Worm (Caenorhabditis elegans) whole organism, L2 larva: Measurements from ENCODE around the gene ceh-10.

Experiments used
- C34F6.9 ChIP-seq: fragments of 150-350 bp; optimal IDR thresholded peaks from 2 replicates; lab custom pipeline; 2014; ENCODE audit warnings: missing biosample characterization, missing genetic modification characterization
- F13H6.1 ChIP-seq: sonication (generic microtip); optimal IDR thresholded peaks from 2 replicates; lab custom pipeline; 2016; ENCODE audit warnings: missing genetic modification characterization, missing compliant biosample characterization
- Y55F3AM.14 ChIP-seq: fragments of 200-800 bp; sonication (Bioruptor generic); optimal IDR thresholded peaks from 2 replicates; lab custom pipeline; 2018; ENCODE audit warnings: mild to moderate bottlenecking, missing genetic modification characterization, missing compliant biosample characterization
- ZK546.5 ChIP-seq: sonication (generic microtip); optimal IDR thresholded peaks from 2 replicates; lab custom pipeline; 2017; ENCODE audit warnings: missing biosample characterization, missing genetic modification characterization
- alr-1 ChIP-seq: fragments of 150-350 bp; optimal IDR thresholded peaks from 2 replicates; lab custom pipeline; 2014; ENCODE audit warnings: missing biosample characterization, missing genetic modification characterization
- ama-1 ChIP-seq: fragments of 150-350 bp; optimal IDR thresholded peaks from 2 replicates; lab custom pipeline; 2018; ENCODE audit warnings: inconsistent platforms
- blmp-1 ChIP-seq: sonication (generic microtip); optimal IDR thresholded peaks from 2 replicates; lab custom pipeline; 2017; ENCODE audit warnings: missing genetic modification characterization, mild to moderate bottlenecking, missing compliant biosample characterization, antibody characterized with exemption, moderate library complexity; ENCODE audit not compliant: insufficient read depth
- ceh-16 ChIP-seq: fragments of 150-350 bp; optimal IDR thresholded peaks from 2 replicates; lab custom pipeline; 2014; ENCODE audit warnings: missing biosample characterization, missing genetic modification characterization
- ceh-82 ChIP-seq: fragments of 150-350 bp; optimal IDR thresholded peaks from 2 replicates; lab custom pipeline; 2014; ENCODE audit warnings: missing biosample characterization, missing genetic modification characterization
- crh-2 ChIP-seq: sonication (generic microtip); optimal IDR thresholded peaks from 2 replicates; lab custom pipeline; 2017; ENCODE audit warnings: missing biosample characterization, missing genetic modification characterization
- egl-27 ChIP-seq: sonication (generic microtip); optimal IDR thresholded peaks from 3 replicates; lab custom pipeline; 2017; ENCODE audit warnings: missing biosample characterization, missing genetic modification reagents, missing genetic modification characterization
- elt-3 ChIP-seq: sonication (generic microtip); optimal IDR thresholded peaks from 2 replicates; lab custom pipeline; 2017; ENCODE audit warnings: missing biosample characterization, missing genetic modification characterization
- fos-1 ChIP-seq: fragments of 150-350 bp; optimal IDR thresholded peaks from 2 replicates; lab custom pipeline; 2014; ENCODE audit warnings: missing biosample characterization, missing genetic modification characterization
- gmeb-1 ChIP-seq: fragments of 150-350 bp; optimal IDR thresholded peaks from 2 replicates; lab custom pipeline; 2014; ENCODE audit warnings: missing biosample characterization, missing genetic modification characterization
- lin-11 ChIP-seq: fragments of 150-350 bp; sonication (generic microtip); optimal IDR thresholded peaks from 2 replicates; lab custom pipeline; 2014; ENCODE audit warnings: missing biosample characterization, missing genetic modification characterization, inconsistent platforms, mixed read lengths
- lin-13 ChIP-seq: fragments of 150-350 bp; optimal IDR thresholded peaks from 2 replicates; lab custom pipeline; 2014; ENCODE audit warnings: missing biosample characterization, missing genetic modification reagents, missing genetic modification characterization
- lsy-2 ChIP-seq, 2 experiments: fragments of 150-350 bp in 1 of 2; sonication (generic microtip) in 1 of 2; optimal IDR thresholded peaks; 2 replicates each; lab custom pipeline; 2014 to 2017; ENCODE audit warnings: missing biosample characterization in 2 of 2, missing genetic modification characterization in 2 of 2
- mab-5 ChIP-seq: fragments of 150-350 bp; optimal IDR thresholded peaks from 2 replicates; lab custom pipeline; 2014; ENCODE audit warnings: missing biosample characterization, missing genetic modification characterization
- mbf-1 ChIP-seq: sonication (generic microtip); optimal IDR thresholded peaks from 2 replicates; lab custom pipeline; 2017; ENCODE audit warnings: missing biosample characterization, missing genetic modification characterization
- mdl-1 ChIP-seq, 2 experiments: fragments of 150-350 bp in 1 of 2; sonication (generic microtip) in 1 of 2; optimal IDR thresholded peaks; 2 replicates each; lab custom pipeline; 2017; ENCODE audit warnings: missing biosample characterization in 2 of 2, missing genetic modification characterization in 2 of 2
- nhr-11 ChIP-seq: fragments of 150-350 bp; optimal IDR thresholded peaks from 2 replicates; lab custom pipeline; 2014; ENCODE audit warnings: missing biosample characterization, missing genetic modification characterization
- nhr-12 ChIP-seq: fragments of 150-350 bp; optimal IDR thresholded peaks from 2 replicates; lab custom pipeline; 2014; ENCODE audit warnings: missing biosample characterization, missing genetic modification characterization
- nhr-129 ChIP-seq: fragments of 150-350 bp; optimal IDR thresholded peaks from 2 replicates; lab custom pipeline; 2014; ENCODE audit warnings: missing biosample characterization, missing genetic modification characterization
- nhr-21 ChIP-seq: fragments of 150-350 bp; optimal IDR thresholded peaks from 2 replicates; lab custom pipeline; 2014; ENCODE audit warnings: missing biosample characterization, missing genetic modification characterization
- nhr-23 ChIP-seq: fragments of 150-350 bp; optimal IDR thresholded peaks from 2 replicates; lab custom pipeline; 2014; ENCODE audit warnings: missing biosample characterization, missing genetic modification reagents, missing genetic modification characterization
- nhr-25 ChIP-seq: fragments of 150-350 bp; sonication (generic microtip); optimal IDR thresholded peaks from 3 replicates; lab custom pipeline; 2014; ENCODE audit warnings: missing biosample characterization, missing genetic modification characterization
- peb-1 ChIP-seq: fragments of 150-350 bp; optimal IDR thresholded peaks from 2 replicates; lab custom pipeline; 2014; ENCODE audit warnings: missing biosample characterization, missing genetic modification characterization
- sem-4 ChIP-seq: fragments of 150-350 bp; optimal IDR thresholded peaks from 2 replicates; lab custom pipeline; 2014; ENCODE audit warnings: missing biosample characterization, missing genetic modification reagents, missing genetic modification characterization
- skn-1 ChIP-seq: sonication (generic microtip); optimal IDR thresholded peaks from 2 replicates; lab custom pipeline; 2017; ENCODE audit warnings: missing biosample characterization, missing genetic modification characterization
- sma-3 ChIP-seq: sonication (generic microtip); optimal IDR thresholded peaks from 2 replicates; lab custom pipeline; 2016; ENCODE audit warnings: missing genetic modification reagents, missing genetic modification characterization, missing compliant biosample characterization
- sma-9 ChIP-seq, 2 experiments: fragments of 150-350 bp in 1 of 2; sonication (generic microtip) in 1 of 2; optimal IDR thresholded peaks; 2 replicates each; lab custom pipeline; 2014 to 2016; ENCODE audit warnings: missing genetic modification characterization in 2 of 2, mild to moderate bottlenecking in 1 of 2, missing biosample characterization in 1 of 2, missing compliant biosample characterization in 1 of 2, missing genetic modification reagents in 1 of 2, moderate library complexity in 1 of 2
- snpc-4 ChIP-seq: fragments of 150-350 bp; optimal IDR thresholded peaks from 2 replicates; lab custom pipeline; 2014; ENCODE audit warnings: missing biosample characterization, missing genetic modification characterization
- zag-1 ChIP-seq: fragments of 150-350 bp; optimal IDR thresholded peaks from 2 replicates; lab custom pipeline; 2014; ENCODE audit warnings: missing biosample characterization, missing genetic modification characterization
- ztf-1 ChIP-seq: fragments of 200-800 bp; sonication (Bioruptor generic); conservative IDR thresholded peaks from 2 replicates; pipeline ENCODE4 v1.3.6; 2022; ENCODE audit warnings: missing genetic modification characterization, missing compliant biosample characterization
- ztf-11 ChIP-seq: sonication (generic microtip); optimal IDR thresholded peaks from 2 replicates; lab custom pipeline; 2017; ENCODE audit warnings: missing biosample characterization, missing genetic modification characterization
- ztf-4 ChIP-seq: fragments of 150-350 bp; optimal IDR thresholded peaks from 2 replicates; lab custom pipeline; 2014; ENCODE audit warnings: missing biosample characterization, missing genetic modification characterization

The ceh-10 gene

ce11 chrIII:5839598-5839997 is 40.8 kb downstream of the ceh-10 start:
- TF ChIP-seq sma-9 (GFP tag; optimal IDR thresholded peaks at IDR 0.05; lab: Kevin White, UChicago) (peak; percentile 6), sma-9 (tag; optimal IDR thresholded peaks at IDR 0.05; lab: Kevin White, UChicago) (no peak), C34F6.9 (tag; lab: Kevin White, UChicago) (peak; percentile 16), ztf-4 (tag; lab: Kevin White, UChicago) (no peak)

ce11 chrIII:5840277-5840676 is 41.4 kb downstream of the ceh-10 start:
- TF ChIP-seq ztf-1 (GFP tag; lab: Robert Waterston, UW) (no peak), ama-1 (lab: Kevin White, UChicago) (no peak), mdl-1 (tag; optimal IDR thresholded peaks at IDR 0.05; lab: Kevin White, UChicago) (no peak), skn-1 (tag; lab: Kevin White, UChicago) (no peak), lin-11 (no peak), nhr-12 (no peak), nhr-11 (no peak), crh-2 (tag; lab: Kevin White, UChicago) (no peak), mab-5 (tag; lab: Kevin White, UChicago) (no peak), sma-9 (GFP tag; optimal IDR thresholded peaks at IDR 0.05; lab: Kevin White, UChicago) (peak; percentile 5), sma-9 (tag; optimal IDR thresholded peaks at IDR 0.05; lab: Kevin White, UChicago) (no peak), ztf-4 (tag; lab: Kevin White, UChicago) (no peak), lin-13 (no peak), fos-1 (tag; lab: Kevin White, UChicago) (peak; percentile 40), nhr-23 (tag; lab: Kevin White, UChicago) (no peak), elt-3 (no peak)
- TF ChIP-seq, all 48 proteins: peak for 2

- peak; percentile 28 for TF ChIP-seq gmeb-1 (tag; lab: Kevin White, UChicago)
- no peak for TF ChIP-seq egl-27 (tag; lab: Kevin White, UChicago)
Measured at ce11 chrIII:5840815-5841573, 42.1 kb downstream of the ceh-10 start.

- TF ChIP-seq F13H6.1 (tag; lab: Kevin White, UChicago) (peak; percentile 25), sem-4 (tag; lab: Kevin White, UChicago) (peak; percentile 37), crh-2 (tag; lab: Kevin White, UChicago) (peak; percentile 9), C34F6.9 (tag; lab: Kevin White, UChicago) (peak; percentile 44), peb-1 (tag; lab: Kevin White, UChicago) (no peak), lsy-2 (tag; optimal IDR thresholded peaks at IDR 0.05; lab: Kevin White, UChicago) (peak in 1 of 2 experiments; percentile 52), Y55F3AM.14 (no peak), mdl-1 (tag; optimal IDR thresholded peaks at IDR 0.05; lab: Kevin White, UChicago) (peak; percentile 42 to 63), skn-1 (tag; lab: Kevin White, UChicago) (no peak), blmp-1 (tag; lab: Kevin White, UChicago) (peak; percentile 48), zag-1 (tag; lab: Kevin White, UChicago) (no peak), ceh-16 (tag; lab: Kevin White, UChicago) (no peak), sma-3 (GFP tag; lab: Kevin White, UChicago) (peak; percentile 39), nhr-21 (tag; lab: Kevin White, UChicago) (peak; percentile 47), ztf-11 (tag; lab: Kevin White, UChicago) (no peak), lin-11 (peak; percentile 12), egl-27 (tag; lab: Kevin White, UChicago) (no peak), mbf-1 (no peak), ZK546.5 (tag; lab: Kevin White, UChicago) (no peak), nhr-129 (tag; lab: Kevin White, UChicago) (peak; percentile 78), sma-9 (GFP tag; optimal IDR thresholded peaks at IDR 0.05; lab: Kevin White, UChicago) (peak; percentile 73), sma-9 (tag; optimal IDR thresholded peaks at IDR 0.05; lab: Kevin White, UChicago) (no peak), snpc-4 (no peak), alr-1 (no peak), nhr-25 (tag; lab: Kevin White, UChicago) (peak; percentile 63), fos-1 (tag; lab: Kevin White, UChicago) (peak; percentile 19), ceh-82 (tag; lab: Kevin White, UChicago) (no peak), ama-1 (lab: Kevin White, UChicago) (peak; percentile 58), gmeb-1 (tag; lab: Kevin White, UChicago) (peak; percentile 32)
Measured at ce11 chrIII:5841676-5842075, 42.8 kb downstream of the ceh-10 start.
